Worm (Caenorhabditis elegans): ENCODE results near the gene stdh-2.

DNA sequence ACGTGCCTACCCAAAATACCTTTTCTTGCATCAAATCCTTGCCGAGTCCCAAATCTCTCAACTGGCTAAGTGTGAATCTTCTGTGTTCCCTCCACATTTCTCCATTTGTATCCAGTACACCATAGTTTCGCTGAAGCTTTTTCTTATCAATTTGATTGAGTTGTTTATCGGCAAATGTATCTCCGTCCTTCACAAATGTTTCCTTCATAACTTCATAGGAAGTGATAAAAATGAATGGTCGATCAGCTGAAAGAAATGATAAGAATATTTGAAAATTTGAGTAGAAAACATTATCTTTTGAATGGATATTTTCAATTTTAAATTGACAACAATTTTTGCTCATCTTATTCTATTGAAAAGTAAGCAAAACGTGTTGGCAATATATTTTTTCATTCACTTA is 48.9 kb upstream of the stdh-2 start:
- TF ChIP-seq unc-39 (tag; optimal IDR thresholded peaks at IDR 0.05) (no peak), elt-1 (tag; optimal IDR thresholded peaks at IDR 0.05) (no peak), R02D3.7 (tag; optimal IDR thresholded peaks at IDR 0.05) (no peak), snpc-4 (tag; optimal IDR thresholded peaks at IDR 0.05) (no peak), fos-1 (tag; optimal IDR thresholded peaks at IDR 0.05) (peak; percentile 65), ceh-82 (tag; optimal IDR thresholded peaks at IDR 0.05) (no peak), nhr-237 (tag; optimal IDR thresholded peaks at IDR 0.05) (no peak), nhr-11 (tag; optimal IDR thresholded peaks at IDR 0.05) (no peak), lin-39 (tag; optimal IDR thresholded peaks at IDR 0.05) (no peak), dmd-4 (tag; optimal IDR thresholded peaks at IDR 0.05) (no peak), unc-62 (GFP tag; optimal IDR thresholded peaks at IDR 0.05) (no peak), ztf-11 (tag; optimal IDR thresholded peaks at IDR 0.05) (no peak)

Measured in whole organism, L2 larva.